Fruit fly (Drosophila melanogaster) whole organism, pupa: ENCODE data around the gene ND-B17.2.

Experiments
- CG10348 ChIP-seq: fragments of 200-800 bp; sonication (Bioruptor generic); IDR thresholded peaks from 2 replicates; pipeline ENCODE4 v1.3.6; 2022; ENCODE audit warnings: missing biosample characterization, missing genetic modification characterization
- CG12605 ChIP-seq: fragments of 200-800 bp; sonication (Bioruptor generic); IDR thresholded peaks from 2 replicates; pipeline ENCODE4 v1.3.6; 2022; ENCODE audit warnings: missing biosample characterization, missing genetic modification characterization
- CG14655 ChIP-seq: fragments of 200-800 bp; sonication (Bioruptor generic); optimal IDR thresholded peaks from 3 replicates; lab custom pipeline; 2017; ENCODE audit warnings: mild to moderate bottlenecking, missing biosample characterization, missing genetic modification reagents, missing genetic modification characterization
- CG15710 ChIP-seq: fragments of 200-800 bp; sonication (Bioruptor generic); optimal IDR thresholded peaks from 2 replicates; lab custom pipeline; 2018; ENCODE audit warnings: missing biosample characterization, mild to moderate bottlenecking, missing genetic modification characterization, moderate library complexity
- CG17806 ChIP-seq: fragments of 200-800 bp; sonication (Bioruptor generic); optimal IDR thresholded peaks from 2 replicates; lab custom pipeline; 2018; ENCODE audit warnings: missing biosample characterization, mild to moderate bottlenecking, missing genetic modification characterization, moderate library complexity
- CG32121 ChIP-seq: fragments of 200-800 bp; sonication (Bioruptor generic); IDR thresholded peaks from 2 replicates; pipeline ENCODE4 v1.3.6; 2022; ENCODE audit warnings: missing biosample characterization, missing genetic modification characterization
- CG34367 ChIP-seq: fragments of 200-800 bp; sonication (Bioruptor generic); optimal IDR thresholded peaks from 2 replicates; lab custom pipeline; 2018; ENCODE audit warnings: missing biosample characterization, mild to moderate bottlenecking, missing genetic modification characterization
- CG4496 ChIP-seq: fragments of 200-800 bp; sonication (Bioruptor generic); IDR thresholded peaks from 3 replicates; pipeline ENCODE4 v1.3.6; 2022; ENCODE audit warnings: missing biosample characterization, missing genetic modification characterization
- CG8159 ChIP-seq: fragments of 200-800 bp; sonication (Bioruptor generic); optimal IDR thresholded peaks from 3 replicates; lab custom pipeline; 2018; ENCODE audit warnings: missing biosample characterization, mild to moderate bottlenecking, missing genetic modification characterization, moderate library complexity
- CG8301 ChIP-seq: fragments of 200-800 bp; sonication (Bioruptor generic); optimal IDR thresholded peaks from 2 replicates; lab custom pipeline; 2018; ENCODE audit warnings: missing biosample characterization, mild to moderate bottlenecking, missing genetic modification characterization
- CG9948 ChIP-seq: fragments of 200-800 bp; sonication (Bioruptor generic); optimal IDR thresholded peaks from 2 replicates; lab custom pipeline; 2018; ENCODE audit warnings: missing biosample characterization, mild to moderate bottlenecking, missing genetic modification characterization, moderate library complexity
- D1 ChIP-seq: fragments of 200-800 bp; sonication (Bioruptor generic); optimal IDR thresholded peaks from 2 replicates; lab custom pipeline; 2018; ENCODE audit warnings: missing biosample characterization, mild to moderate bottlenecking, missing genetic modification characterization, moderate library complexity
- EcR ChIP-seq: fragments of 200-800 bp; sonication (Bioruptor generic); optimal IDR thresholded peaks from 3 replicates; lab custom pipeline; 2019; ENCODE audit warnings: missing biosample characterization, missing genetic modification characterization, mild to moderate bottlenecking, moderate library complexity, missing genetic modification reagents
- Ets98B ChIP-seq: fragments of 200-800 bp; sonication (Bioruptor generic); IDR thresholded peaks from 2 replicates; pipeline ENCODE4 v1.3.6; 2022; ENCODE audit warnings: missing biosample characterization, missing genetic modification characterization
- Pif1A ChIP-seq: fragments of 200-800 bp; sonication (Bioruptor generic); optimal IDR thresholded peaks from 3 replicates; lab custom pipeline; 2016; ENCODE audit warnings: missing biosample characterization, missing genetic modification characterization
- Pif1B ChIP-seq: fragments of 200-800 bp; sonication (Bioruptor generic); optimal IDR thresholded peaks from 3 replicates; lab custom pipeline; 2016; ENCODE audit warnings: missing biosample characterization, missing genetic modification characterization
- Snoo ChIP-seq: fragments of 200-800 bp; sonication (Bioruptor generic); optimal IDR thresholded peaks from 3 replicates; lab custom pipeline; 2017; ENCODE audit warnings: missing biosample characterization, mild to moderate bottlenecking, missing genetic modification characterization, inconsistent platforms
- gl ChIP-seq: fragments of 200-800 bp; sonication (Bioruptor generic); optimal IDR thresholded peaks from 2 replicates; lab custom pipeline; 2018; ENCODE audit warnings: missing biosample characterization, mild to moderate bottlenecking, missing genetic modification characterization
- rn ChIP-seq: fragments of 200-800 bp; sonication (Bioruptor generic); IDR thresholded peaks from 2 replicates; pipeline ENCODE4 v1.3.6; 2022; ENCODE audit warnings: missing biosample characterization, missing genetic modification characterization

ND-B17.2 gene

dm6 chr2L:2576565-2577360 is 3.2 kb downstream of the ND-B17.2 start, which contains the start of gene insv:
Gene insv, minus strand, starts transcription at chr2L:2576997.
- no peak for TF ChIP-seq CG32121
- peak; percentile 3 for TF ChIP-seq CG15710 (tag; lab: Kevin White, UChicago)

- no peak for TF ChIP-seq Snoo (tag; lab: Kevin White, UChicago)
- TF ChIP-seq CG12605 (GFP tag; lab: Robert Waterston, UW) = no peak
- no peak for TF ChIP-seq CG8159
Measured at dm6 chr2L:2574717-2575273, 5.2 kb downstream of the ND-B17.2 start, which contains the start of the genes Rad1 and Sws1. Gene Rad1, minus strand, starts transcription at chr2L:2575052. Gene Sws1, minus strand, starts transcription at chr2L:2575052.

dm6 chr2L:2572937-2573336 is 7.0 kb downstream of the ND-B17.2 start, which contains the start of gene Cyp309a2:
Gene Cyp309a2, minus strand, starts transcription at chr2L:2573037.
- TF ChIP-seq CG15710 (tag; lab: Kevin White, UChicago) (no peak), CG10348 (no peak), rn (GFP tag; lab: Robert Waterston, UW) (no peak), CG9948 (tag; lab: Kevin White, UChicago) (no peak), Pif1A (GFP tag; lab: Kevin White, UChicago) (no peak), CG34367 (tag; lab: Kevin White, UChicago) (no peak)

dm6 chr2L:2564758-2565157 is 15.2 kb downstream of the ND-B17.2 start, which contains the start of gene Cyp309a1:
Gene Cyp309a1, minus strand, starts transcription at chr2L:2564830.
- no peak for TF ChIP-seq Pif1B (GFP tag; lab: Kevin White, UChicago)
- TF ChIP-seq CG8301 = no peak
- no peak for TF ChIP-seq CG15710 (tag; lab: Kevin White, UChicago)
- TF ChIP-seq CG9948 (tag; lab: Kevin White, UChicago) = no peak
- no peak for TF ChIP-seq gl
- no peak for TF ChIP-seq EcR
- TF ChIP-seq rn (GFP tag; lab: Robert Waterston, UW) = no peak
- TF ChIP-seq CG4496 (GFP tag; lab: Robert Waterston, UW) = no peak
- no peak for TF ChIP-seq CG17806 (tag; lab: Kevin White, UChicago)

dm6 chr2L:2552725-2553124 is 27.2 kb downstream of the ND-B17.2 start, which contains the start of gene CG3515:
Gene CG3515, minus strand, starts transcription at chr2L:2552825.
- TF ChIP-seq CG32121 = no peak
- TF ChIP-seq rn (GFP tag; lab: Robert Waterston, UW) = no peak
- no peak for TF ChIP-seq CG8301
- no peak for TF ChIP-seq CG17806 (tag; lab: Kevin White, UChicago)
- no peak for TF ChIP-seq D1
- TF ChIP-seq CG12605 (GFP tag; lab: Robert Waterston, UW) = no peak
- no peak for TF ChIP-seq Ets98B (GFP tag; lab: Robert Waterston, UW)
- TF ChIP-seq CG4496 (GFP tag; lab: Robert Waterston, UW) = no peak
- no peak for TF ChIP-seq CG14655 (GFP tag; lab: Kevin White, UChicago)
- no peak for TF ChIP-seq CG9948 (tag; lab: Kevin White, UChicago)
- no peak for TF ChIP-seq CG8159
- TF ChIP-seq Pif1A (GFP tag; lab: Kevin White, UChicago) = no peak
- no peak for TF ChIP-seq gl
- TF ChIP-seq Snoo (tag; lab: Kevin White, UChicago) = no peak
- no peak for TF ChIP-seq EcR

dm6 chr2L:2542491-2542890 is 37.5 kb downstream of the ND-B17.2 start:
- TF ChIP-seq CG32121 (no peak), CG8301 (peak; percentile 4), gl (no peak), EcR (no peak), CG10348 (no peak), CG14655 (GFP tag; lab: Kevin White, UChicago) (peak; percentile 15)
